Fruit fly (Drosophila melanogaster) whole organism, embryonic: ENCODE measurements around the gene CG16734.

ENCODE experiments used
- Antp ChIP-seq: fragments of 200-800 bp; sonication (Bioruptor generic); optimal IDR thresholded peaks from 3 replicates; lab custom pipeline; 2016; ENCODE audit warnings: missing biosample characterization, missing genetic modification characterization
- Awh ChIP-seq: fragments of 200-800 bp; sonication (Bioruptor generic); IDR thresholded peaks from 2 replicates; pipeline ENCODE4, ENCODE4 v1.3.6; 2022; ENCODE audit warnings: missing biosample characterization, missing genetic modification characterization
- C15 ChIP-seq: fragments of 200-800 bp; sonication (Bioruptor generic); IDR thresholded peaks from 3 replicates; pipeline ENCODE4 v1.3.6; 2022; ENCODE audit warnings: missing biosample characterization, missing genetic modification characterization
- CG10209 ChIP-seq: fragments of 200-800 bp; sonication (Bioruptor generic); optimal IDR thresholded peaks from 3 replicates; lab custom pipeline; 2017; ENCODE audit warnings: missing biosample characterization, mild to moderate bottlenecking, missing genetic modification characterization, missing genetic modification reagents
- CG10431 ChIP-seq: fragments of 200-800 bp; sonication (Bioruptor generic); optimal IDR thresholded peaks from 3 replicates; lab custom pipeline; 2018; ENCODE audit warnings: missing biosample characterization, mild to moderate bottlenecking, missing genetic modification characterization
- CG12744 ChIP-seq: fragments of 200-800 bp; sonication (Bioruptor generic); optimal IDR thresholded peaks from 2 replicates; lab custom pipeline; 2016; ENCODE audit warnings: missing biosample characterization, missing genetic modification characterization
- CG13123 ChIP-seq: fragments of 200-800 bp; sonication (Bioruptor generic); optimal IDR thresholded peaks from 2 replicates; lab custom pipeline; 2016; ENCODE audit warnings: missing biosample characterization, missing genetic modification characterization
- CG15514 ChIP-seq: fragments of 200-800 bp; sonication (Bioruptor generic); optimal IDR thresholded peaks from 3 replicates; lab custom pipeline; 2017; ENCODE audit warnings: missing biosample characterization, missing genetic modification characterization, mild to moderate bottlenecking, moderate library complexity, missing genetic modification reagents
- CG1603 ChIP-seq: fragments of 200-800 bp; sonication (Bioruptor generic); optimal IDR thresholded peaks from 2 replicates; lab custom pipeline; 2019; ENCODE audit warnings: missing biosample characterization, mild to moderate bottlenecking, missing genetic modification characterization, moderate library complexity
- CG17829 ChIP-seq: fragments of 200-800 bp; optimal IDR thresholded peaks from 2 replicates; lab custom pipeline; 2019; ENCODE audit warnings: missing biosample characterization, mild to moderate bottlenecking, missing genetic modification characterization, moderate library complexity
- CG32772 ChIP-seq: fragments of 200-800 bp; sonication (Bioruptor generic); IDR thresholded peaks from 2 replicates; pipeline ENCODE4 v1.3.6; 2022; ENCODE audit warnings: missing biosample characterization, missing genetic modification characterization
- CG3838 ChIP-seq: fragments of 200-800 bp; sonication (Bioruptor generic); optimal IDR thresholded peaks from 3 replicates; lab custom pipeline; 2016; ENCODE audit warnings: missing biosample characterization, missing genetic modification characterization
- CG3995 ChIP-seq: fragments of 200-800 bp; sonication (Bioruptor generic); optimal IDR thresholded peaks from 3 replicates; lab custom pipeline; 2016; ENCODE audit warnings: missing biosample characterization, missing genetic modification characterization
- CG4404 ChIP-seq: fragments of 200-800 bp; sonication (Bioruptor generic); IDR thresholded peaks from 2 replicates; pipeline ENCODE4 v1.3.6; 2022; ENCODE audit warnings: missing biosample characterization, missing genetic modification characterization
- CG6683 ChIP-seq: fragments of 200-800 bp; sonication (Bioruptor generic); optimal IDR thresholded peaks from 2 replicates; lab custom pipeline; 2017; ENCODE audit warnings: missing biosample characterization, mild to moderate bottlenecking, missing genetic modification characterization, missing genetic modification reagents
- CG7987 ChIP-seq: fragments of 200-800 bp; sonication (Bioruptor generic); optimal IDR thresholded peaks from 2 replicates; lab custom pipeline; 2018; ENCODE audit warnings: missing biosample characterization, mild to moderate bottlenecking, missing genetic modification characterization, moderate library complexity
- Camta ChIP-seq: fragments of 200-800 bp; sonication (Bioruptor generic); optimal IDR thresholded peaks from 2 replicates; lab custom pipeline; 2016; ENCODE audit warnings: missing biosample characterization, missing genetic modification characterization
- CkIIα-i1 ChIP-seq: fragments of 200-800 bp; sonication (Bioruptor generic); IDR thresholded peaks from 2 replicates; pipeline ENCODE4 v1.3.6; 2022; ENCODE audit warnings: missing biosample characterization, missing genetic modification characterization
- E2f1 ChIP-seq: fragments of 200-800 bp; sonication (Bioruptor generic); IDR thresholded peaks from 2 replicates; pipeline ENCODE4 v1.3.6; 2022; ENCODE audit warnings: missing biosample characterization, missing genetic modification characterization
- Ets97D ChIP-seq: fragments of 200-800 bp; sonication (Bioruptor generic); optimal IDR thresholded peaks from 3 replicates; lab custom pipeline; 2016; ENCODE audit warnings: missing biosample characterization, missing genetic modification characterization
- HLHmδ ChIP-seq: fragments of 200-800 bp; sonication (Bioruptor generic); optimal IDR thresholded peaks from 2 replicates; lab custom pipeline; 2018; ENCODE audit warnings: missing biosample characterization, mild to moderate bottlenecking, missing genetic modification characterization, moderate library complexity
- Lhr ChIP-seq: fragments of 200-800 bp; sonication (Bioruptor generic); optimal IDR thresholded peaks from 3 replicates; lab custom pipeline; 2017; ENCODE audit warnings: mild to moderate bottlenecking, missing biosample characterization, missing genetic modification reagents, missing genetic modification characterization
- Nf-YC ChIP-seq: fragments of 200-800 bp; optimal IDR thresholded peaks from 3 replicates; lab custom pipeline; 2019; ENCODE audit warnings: missing biosample characterization, mild to moderate bottlenecking, missing genetic modification characterization, moderate library complexity
- Sox100B ChIP-seq: fragments of 200-800 bp; sonication (Bioruptor generic); optimal IDR thresholded peaks from 3 replicates; lab custom pipeline; 2018; ENCODE audit warnings: missing biosample characterization, mild to moderate bottlenecking, missing genetic modification characterization
- ab ChIP-seq: fragments of 200-800 bp; sonication (Bioruptor generic); optimal IDR thresholded peaks from 2 replicates; lab custom pipeline; 2016; ENCODE audit warnings: missing biosample characterization, missing genetic modification characterization
- abd-A ChIP-seq: fragments of 200-800 bp; sonication (Bioruptor generic); optimal IDR thresholded peaks from 3 replicates; lab custom pipeline; 2019; ENCODE audit warnings: missing biosample characterization, mild to moderate bottlenecking, missing genetic modification characterization, moderate library complexity
- aop ChIP-seq: fragments of 200-800 bp; sonication (Bioruptor generic); IDR thresholded peaks from 2 replicates; pipeline ENCODE4 v1.3.6; 2022; ENCODE audit warnings: missing biosample characterization, missing genetic modification characterization
- bab2 ChIP-seq: fragments of 200-800 bp; sonication (Bioruptor generic); optimal IDR thresholded peaks from 2 replicates; lab custom pipeline; 2016; ENCODE audit warnings: missing biosample characterization, missing genetic modification characterization
- chn ChIP-seq: fragments of 200-800 bp; sonication (Bioruptor generic); optimal IDR thresholded peaks from 2 replicates; lab custom pipeline; 2016; ENCODE audit warnings: missing biosample characterization, missing genetic modification characterization
- ci ChIP-seq: fragments of 200-800 bp; sonication (Bioruptor generic); IDR thresholded peaks from 3 replicates; pipeline ENCODE4 v1.3.6; 2022; ENCODE audit warnings: missing biosample characterization, missing genetic modification characterization
- dmrt11E ChIP-seq: fragments of 200-800 bp; sonication (Bioruptor generic); optimal IDR thresholded peaks from 3 replicates; lab custom pipeline; 2018; ENCODE audit warnings: missing biosample characterization, mild to moderate bottlenecking, missing genetic modification characterization, moderate library complexity
- ems ChIP-seq: fragments of 200-800 bp; sonication (Bioruptor generic); optimal IDR thresholded peaks from 3 replicates; lab custom pipeline; 2016; ENCODE audit warnings: missing biosample characterization, missing genetic modification characterization
- fru ChIP-seq: fragments of >200 bp; optimal IDR thresholded peaks from 2 replicates; lab custom pipeline; 2017
- fu2 ChIP-seq: fragments of 200-800 bp; sonication (Bioruptor generic); optimal IDR thresholded peaks from 2 replicates; lab custom pipeline; 2016; ENCODE audit warnings: missing biosample characterization, missing genetic modification characterization
- grau ChIP-seq: fragments of 200-800 bp; optimal IDR thresholded peaks from 3 replicates; lab custom pipeline; 2019; ENCODE audit warnings: missing biosample characterization, mild to moderate bottlenecking, missing genetic modification characterization, moderate library complexity
- jumu ChIP-seq: fragments of 200-800 bp; sonication (Bioruptor generic); optimal IDR thresholded peaks from 3 replicates; lab custom pipeline; 2016; ENCODE audit warnings: missing biosample characterization, missing genetic modification characterization
- kah ChIP-seq: fragments of 200-800 bp; sonication (Bioruptor generic); optimal IDR thresholded peaks from 2 replicates; lab custom pipeline; 2018; ENCODE audit warnings: missing biosample characterization, mild to moderate bottlenecking, missing genetic modification characterization
- ken ChIP-seq: fragments of 200-800 bp; sonication (Bioruptor generic); IDR thresholded peaks from 3 replicates; pipeline ENCODE4 v1.3.6; 2022; ENCODE audit warnings: missing biosample characterization, missing genetic modification characterization
- knrl ChIP-seq: fragments of 200-800 bp; sonication (Bioruptor generic); IDR thresholded peaks from 3 replicates; pipeline ENCODE4 v1.3.6; 2022; ENCODE audit warnings: missing biosample characterization, missing genetic modification characterization; ENCODE audit not compliant: partially characterized antibody
- lab ChIP-seq: fragments of 200-800 bp; sonication (Bioruptor generic); optimal IDR thresholded peaks from 3 replicates; lab custom pipeline; 2017; ENCODE audit warnings: missing biosample characterization, missing genetic modification characterization, mild to moderate bottlenecking, moderate library complexity, missing genetic modification reagents
- nom ChIP-seq: fragments of 200-800 bp; sonication (Bioruptor generic); optimal IDR thresholded peaks from 2 replicates; lab custom pipeline; 2017; ENCODE audit warnings: missing biosample characterization, missing genetic modification characterization, mild to moderate bottlenecking, moderate library complexity, missing genetic modification reagents
- peb ChIP-seq: fragments of 200-800 bp; sonication (Bioruptor generic); IDR thresholded peaks from 2 replicates; pipeline ENCODE4 v1.3.6; 2022; ENCODE audit warnings: missing biosample characterization, missing genetic modification characterization
- prd ChIP-seq, 3 experiments: fragments of >200 bp in 2 of 3; fragments of 200-800 bp in 1 of 3; sonication (Bioruptor generic) in 1 of 3; optimal IDR thresholded peaks in 2 of 3; IDR thresholded peaks in 1 of 3; 2 replicates in 2 of 3; 3 replicates in 1 of 3; pipeline versions ENCODE4 v1.3.6 to Lab custom; 2017 to 2022; ENCODE audit warnings: missing biosample characterization in 1 of 3, missing genetic modification characterization in 1 of 3
- sd ChIP-seq: fragments of 200-800 bp; sonication (Bioruptor generic); optimal IDR thresholded peaks from 3 replicates; lab custom pipeline; 2018; ENCODE audit warnings: missing biosample characterization, mild to moderate bottlenecking, missing genetic modification characterization, moderate library complexity
- sima ChIP-seq: fragments of 200-800 bp; sonication (Bioruptor generic); optimal IDR thresholded peaks from 2 replicates; lab custom pipeline; 2016; ENCODE audit warnings: missing biosample characterization, missing genetic modification characterization
- trem ChIP-seq: fragments of 200-800 bp; optimal IDR thresholded peaks from 3 replicates; lab custom pipeline; 2019; ENCODE audit warnings: missing biosample characterization, mild to moderate bottlenecking, missing genetic modification characterization, moderate library complexity
- unpg ChIP-seq: fragments of 200-800 bp; sonication (Bioruptor generic); optimal IDR thresholded peaks from 3 replicates; lab custom pipeline; 2018; ENCODE audit warnings: missing biosample characterization, mild to moderate bottlenecking, missing genetic modification characterization, moderate library complexity
- wor ChIP-seq: fragments of 200-800 bp; sonication (Bioruptor generic); IDR thresholded peaks from 2 replicates; pipeline ENCODE4 v1.3.6; 2022; ENCODE audit warnings: missing biosample characterization, missing genetic modification characterization
- zfh2 ChIP-seq: fragments of 200-800 bp; sonication (Bioruptor generic); optimal IDR thresholded peaks from 2 replicates; lab custom pipeline; 2016; ENCODE audit warnings: missing biosample characterization, missing genetic modification characterization

CG16734 gene

dm6 chr3R:9237268-9238091 lies 17.4 kb upstream of the CG16734 start, which contains the start of gene pum (continued):
- TF ChIP-seq lab (GFP tag; lab: Kevin White, UChicago): no peak
- no peak for TF ChIP-seq jumu (GFP tag; lab: Kevin White, UChicago)
- no peak; the same call in 1 of the 2 replicates for TF ChIP-seq CG32772
- TF ChIP-seq CG13123 (GFP tag; lab: Kevin White, UChicago): no peak
- no peak for TF ChIP-seq aop
- peak; percentile 85 for TF ChIP-seq nom (GFP tag; lab: Kevin White, UChicago)
- TF ChIP-seq knrl (GFP tag; lab: Robert Waterston, UW): no peak
- TF ChIP-seq fu2 (GFP tag; lab: Kevin White, UChicago): no peak
- TF ChIP-seq CG6683 (GFP tag; lab: Kevin White, UChicago): peak; percentile 28
- no peak for TF ChIP-seq C15 (GFP tag; lab: Robert Waterston, UW)
- TF ChIP-seq CG4404 (GFP tag; lab: Robert Waterston, UW): no peak
- no peak for TF ChIP-seq CG3838
- TF ChIP-seq Awh (GFP tag; lab: Robert Waterston, UW): no peak
- TF ChIP-seq sd (tag; lab: Kevin White, UChicago): peak; percentile 10
- no peak for TF ChIP-seq ab
- peak; percentile 65 for TF ChIP-seq Lhr (GFP tag; lab: Kevin White, UChicago)
- no peak for TF ChIP-seq CkIIα-i1 (GFP tag; lab: Robert Waterston, UW)
- TF ChIP-seq Ets97D: no peak
- no peak for TF ChIP-seq ems (GFP tag; lab: Kevin White, UChicago)
- TF ChIP-seq CG17829 (tag; lab: Kevin White, UChicago): peak; percentile 86
- peak; percentile 65 for TF ChIP-seq CG1603 (tag; lab: Kevin White, UChicago)
- TF ChIP-seq CG3995 (GFP tag; lab: Kevin White, UChicago): no peak
- no peak for TF ChIP-seq abd-A (tag; lab: Kevin White, UChicago)
- no peak for TF ChIP-seq Camta (GFP tag; lab: Kevin White, UChicago)
- TF ChIP-seq peb: no peak
- TF ChIP-seq Sox100B (GFP tag; lab: Kevin White, UChicago): peak; percentile 37
- no peak for TF ChIP-seq CG10209 (GFP tag; lab: Kevin White, UChicago)
- no peak for TF ChIP-seq CG7987 (GFP tag; lab: Kevin White, UChicago)
- TF ChIP-seq fru (lab: Kevin White, UChicago): no peak
- TF ChIP-seq bab2 (GFP tag; lab: Kevin White, UChicago): no peak
- TF ChIP-seq grau (tag; lab: Kevin White, UChicago): peak; percentile 99
- TF ChIP-seq Nf-YC (tag; lab: Kevin White, UChicago): peak; percentile 59
- TF ChIP-seq unpg: peak; percentile 38
- no peak for TF ChIP-seq ken
- no peak for TF ChIP-seq prd (optimal IDR thresholded peaks at IDR 0.05; lab: Kevin White, UChicago)
- TF ChIP-seq prd (GFP tag; IDR thresholded peaks at IDR 0.05; lab: Robert Waterston, UW): peak; percentile 68
- no peak for TF ChIP-seq ci (GFP tag; lab: Robert Waterston, UW)
- peak; percentile 85 for TF ChIP-seq trem (tag; lab: Kevin White, UChicago)
- no peak for TF ChIP-seq zfh2 (GFP tag; lab: Kevin White, UChicago)
- no peak for TF ChIP-seq chn
- TF ChIP-seq HLHmδ: no peak
- no peak for TF ChIP-seq kah (GFP tag; lab: Kevin White, UChicago)
- TF ChIP-seq CG15514 (GFP tag; lab: Kevin White, UChicago): peak; percentile 12
- no peak for TF ChIP-seq Antp (GFP tag; lab: Kevin White, UChicago)
- TF ChIP-seq wor: no peak
- peak; percentile 41 for TF ChIP-seq dmrt11E
- TF ChIP-seq E2f1 (GFP tag; lab: Robert Waterston, UW): peak; percentile 38; the same call in 1 of the 2 replicates
- TF ChIP-seq CG10431: no peak
- no peak for TF ChIP-seq CG12744 (GFP tag; lab: Kevin White, UChicago)
- no peak for TF ChIP-seq sima (GFP tag; lab: Kevin White, UChicago)
